Worm (Caenorhabditis elegans) whole organism, early embryonic: ENCODE measurements around the gene C50C3.5.
A peak's percentile ranks its signal among the peaks of the same experiment; 100 is the strongest.

ENCODE experiments used
- B0310.2 ChIP-seq: sonication (generic microtip); optimal IDR thresholded peaks from 2 replicates; lab custom pipeline; 2016; ENCODE audit warnings: mild to moderate bottlenecking, missing genetic modification characterization, missing compliant biosample characterization
- F13C5.2 ChIP-seq: sonication (generic microtip); optimal IDR thresholded peaks from 2 replicates; lab custom pipeline; 2017; ENCODE audit warnings: mild to moderate bottlenecking, missing genetic modification characterization, inconsistent platforms, missing compliant biosample characterization
- aly-1 ChIP-seq: sonication (generic microtip); optimal IDR thresholded peaks from 2 replicates; lab custom pipeline; 2016; ENCODE audit warnings: missing genetic modification characterization, missing compliant biosample characterization
- ama-1 ChIP-seq: fragments of 150-350 bp; optimal IDR thresholded peaks from 2 replicates; lab custom pipeline; 2014
- ceh-13 ChIP-seq: fragments of 200-800 bp; sonication (Bioruptor generic); optimal IDR thresholded peaks from 2 replicates; lab custom pipeline; 2018; ENCODE audit warnings: mild to moderate bottlenecking, missing genetic modification characterization, missing compliant biosample characterization
- ceh-36 ChIP-seq: sonication (generic microtip); optimal IDR thresholded peaks from 2 replicates; lab custom pipeline; 2016; ENCODE audit warnings: missing genetic modification characterization, inconsistent platforms, missing compliant biosample characterization
- ets-7 ChIP-seq: sonication (generic microtip); optimal IDR thresholded peaks from 2 replicates; lab custom pipeline; 2016; ENCODE audit warnings: missing genotype, missing genetic modification characterization, missing compliant biosample characterization
- flt-1 ChIP-seq: fragments of 200-800 bp; sonication (Bioruptor generic); IDR thresholded peaks from 2 replicates; pipeline ENCODE4 v1.3.6; 2022; ENCODE audit warnings: missing genetic modification characterization, missing compliant biosample characterization
- hmbx-1 ChIP-seq: sonication (generic microtip); optimal IDR thresholded peaks from 2 replicates; lab custom pipeline; 2016; ENCODE audit warnings: mild to moderate bottlenecking, missing genetic modification characterization, missing compliant biosample characterization
- hmg-4 ChIP-seq: fragments of 200-800 bp; sonication (Bioruptor generic); optimal IDR thresholded peaks from 2 replicates; lab custom pipeline; 2018; ENCODE audit warnings: mild to moderate bottlenecking, missing genetic modification characterization, missing compliant biosample characterization
- hnd-1 ChIP-seq: sonication (generic microtip); optimal IDR thresholded peaks from 2 replicates; lab custom pipeline; 2016; ENCODE audit warnings: missing genetic modification characterization, missing compliant biosample characterization
- pes-1 ChIP-seq: fragments of 200-800 bp; sonication (Bioruptor generic); IDR thresholded peaks from 2 replicates; pipeline ENCODE4 v1.3.6; 2022; ENCODE audit warnings: missing genetic modification reagents, missing genetic modification characterization, missing compliant biosample characterization
- scrt-1 ChIP-seq: fragments of 200-800 bp; sonication (Bioruptor generic); IDR thresholded peaks from 2 replicates; pipeline ENCODE4 v1.3.6; 2022; ENCODE audit warnings: missing genetic modification characterization, missing compliant biosample characterization
- sea-1 ChIP-seq: fragments of 200-800 bp; sonication (Bioruptor generic); conservative IDR thresholded peaks from 2 replicates; pipeline ENCODE4 v1.3.6; 2022; ENCODE audit warnings: missing genetic modification characterization, missing compliant biosample characterization
- tbx-11 ChIP-seq: fragments of 200-800 bp; sonication (Bioruptor generic); IDR thresholded peaks from 2 replicates; pipeline ENCODE4 v1.3.6; 2022; ENCODE audit warnings: missing genetic modification characterization, missing compliant biosample characterization
- tbx-37 ChIP-seq: fragments of 200-800 bp; sonication (Bioruptor generic); conservative IDR thresholded peaks from 2 replicates; pipeline ENCODE4 v1.3.6; 2022; ENCODE audit warnings: missing genetic modification reagents, missing genetic modification characterization, missing compliant biosample characterization
- tra-4 ChIP-seq: sonication (generic microtip); optimal IDR thresholded peaks from 2 replicates; lab custom pipeline; 2017; ENCODE audit warnings: missing genetic modification characterization, missing compliant biosample characterization

Gene C50C3.5

DNA sequence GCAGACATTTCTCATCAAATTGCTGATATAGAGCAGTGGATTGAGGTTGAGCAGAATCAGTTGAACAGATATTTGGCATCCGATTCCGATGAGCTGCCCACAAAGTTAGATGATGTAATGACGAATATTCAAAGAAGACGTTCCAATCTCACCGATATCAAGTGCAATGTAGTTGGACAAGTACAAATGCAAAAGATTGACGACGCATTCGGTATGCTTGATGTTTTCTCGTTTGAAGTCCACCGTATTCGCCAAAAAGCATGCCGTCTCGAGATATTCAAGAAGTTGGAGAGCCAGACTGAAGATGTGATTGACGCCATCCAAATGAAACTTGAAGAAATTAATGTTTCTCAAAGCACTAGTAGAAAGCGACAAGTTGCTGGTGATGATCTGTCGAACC is 6.1 kb downstream of the C50C3.5 start:
- TF ChIP-seq F13C5.2 (tag; lab: Kevin White, UChicago) = no peak
- TF ChIP-seq flt-1 = no peak
- TF ChIP-seq scrt-1 = no peak
- no peak for TF ChIP-seq pes-1 (GFP tag; lab: Robert Waterston, UW)
- no peak for TF ChIP-seq hnd-1 (tag; lab: Kevin White, UChicago)
- no peak for TF ChIP-seq ceh-36
- TF ChIP-seq ets-7 = no peak
- TF ChIP-seq tbx-37 = no peak
- no peak for TF ChIP-seq sea-1 (GFP tag; lab: Robert Waterston, UW)
- no peak for TF ChIP-seq aly-1 (tag; lab: Kevin White, UChicago)
- TF ChIP-seq hmg-4 (GFP tag; lab: Kevin White, UChicago) = no peak
- TF ChIP-seq tra-4 (tag; lab: Kevin White, UChicago) = no peak
- no peak for TF ChIP-seq tbx-11 (GFP tag; lab: Robert Waterston, UW)
- TF ChIP-seq ama-1 (lab: Kevin White, UChicago) = no peak

DNA sequence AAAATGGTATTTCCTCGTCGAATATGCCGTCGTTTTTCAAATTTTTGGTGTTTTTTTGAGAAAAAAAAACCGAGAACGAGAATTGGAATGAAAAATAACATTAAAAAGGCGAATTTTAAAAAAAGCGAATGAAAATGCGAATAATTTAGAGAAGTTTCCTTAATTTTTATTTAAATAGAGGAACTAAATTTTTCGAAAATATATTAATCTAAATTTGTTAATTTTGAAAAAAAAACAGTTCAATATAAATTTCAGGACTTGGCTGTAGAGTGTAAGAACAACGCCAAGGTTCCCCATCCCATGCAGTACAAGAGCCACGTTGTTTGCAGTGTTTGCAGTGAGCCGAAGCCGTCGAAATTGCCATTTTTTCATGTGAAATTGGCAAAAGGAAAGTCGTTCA is 11.5 kb downstream of the C50C3.5 start, which contains the start of gene C50C3.19:
Gene C50C3.19, plus strand, starts transcription at position 301 of the 400 bp plus-strand sequence.
- TF ChIP-seq aly-1 (tag; lab: Kevin White, UChicago) (no peak), ceh-36 (no peak), hmg-4 (GFP tag; lab: Kevin White, UChicago) (no peak), ets-7 (no peak)

- TF ChIP-seq hnd-1 (tag; lab: Kevin White, UChicago) = no peak
Observed at ce11 chrIII:8191695-8192094, 12.7 kb downstream of the C50C3.5 start, which contains the start of gene C50C3.1. TSS of gene C50C3.1 (plus strand) at chrIII:8191995.

- TF ChIP-seq sea-1 (GFP tag; lab: Robert Waterston, UW) = no peak
- no peak for TF ChIP-seq pes-1 (GFP tag; lab: Robert Waterston, UW)
- TF ChIP-seq hmbx-1 = no peak
- TF ChIP-seq ets-7 = no peak
- TF ChIP-seq ceh-36 = no peak
- no peak for TF ChIP-seq flt-1
Observed at ce11 chrIII:8199060-8199459, 20.0 kb downstream of the C50C3.5 start.

- no peak for TF ChIP-seq ceh-13 (GFP tag; lab: Kevin White, UChicago)
- no peak for TF ChIP-seq sea-1 (GFP tag; lab: Robert Waterston, UW)
- TF ChIP-seq aly-1 (tag; lab: Kevin White, UChicago) = no peak
- TF ChIP-seq ceh-36 = no peak
- no peak for TF ChIP-seq hmbx-1
- no peak for TF ChIP-seq tra-4 (tag; lab: Kevin White, UChicago)
- TF ChIP-seq scrt-1 = no peak
- no peak for TF ChIP-seq F13C5.2 (tag; lab: Kevin White, UChicago)
- TF ChIP-seq tbx-37 = no peak
- TF ChIP-seq flt-1 = no peak
- TF ChIP-seq ama-1 (lab: Kevin White, UChicago) = no peak
- TF ChIP-seq hmg-4 (GFP tag; lab: Kevin White, UChicago) = no peak
- TF ChIP-seq tbx-11 (GFP tag; lab: Robert Waterston, UW) = no peak
- no peak for TF ChIP-seq ets-7
- no peak for TF ChIP-seq hnd-1 (tag; lab: Kevin White, UChicago)
- TF ChIP-seq pes-1 (GFP tag; lab: Robert Waterston, UW) = no peak
- TF ChIP-seq B0310.2 (tag; lab: Kevin White, UChicago) = no peak
Observed at ce11 chrIII:8201117-8201516, 22.1 kb downstream of the C50C3.5 start, which contains the start of gene unc-36. TSS of gene unc-36 (minus strand) at chrIII:8201217.

ce11 chrIII:8201760-8202159 is 22.7 kb downstream of the C50C3.5 start:
- TF ChIP-seq ceh-36 (peak; percentile 0), tbx-11 (GFP tag; lab: Robert Waterston, UW) (no peak), ama-1 (lab: Kevin White, UChicago) (no peak), B0310.2 (tag; lab: Kevin White, UChicago) (no peak), pes-1 (GFP tag; lab: Robert Waterston, UW) (no peak), scrt-1 (no peak), flt-1 (no peak)

DNA sequence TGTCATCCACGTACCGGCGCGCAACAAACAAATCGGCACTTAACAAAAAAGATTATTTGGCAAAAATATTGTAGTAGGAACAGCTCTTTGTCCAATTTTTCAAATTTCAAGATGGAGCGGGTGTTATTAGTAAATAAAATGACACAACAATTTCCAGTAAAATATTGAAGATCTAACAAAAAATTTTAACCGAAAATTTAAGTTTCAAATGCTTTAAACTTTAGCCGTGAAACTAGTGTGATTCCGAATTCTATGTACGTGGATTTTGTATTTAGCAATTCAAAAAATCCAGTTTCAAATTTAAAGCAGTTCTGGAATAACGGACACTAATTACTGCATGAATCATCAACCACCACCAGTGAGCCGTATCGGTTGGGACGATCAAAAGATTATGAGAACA is 23.7 kb downstream of the C50C3.5 start, which contains the start of gene snb-5:
Gene snb-5, plus strand, starts transcription at position 301 of the 400 bp plus-strand sequence.
- TF ChIP-seq sea-1 (GFP tag; lab: Robert Waterston, UW) (no peak), pes-1 (GFP tag; lab: Robert Waterston, UW) (no peak), hmg-4 (GFP tag; lab: Kevin White, UChicago) (no peak), ets-7 (no peak), tra-4 (tag; lab: Kevin White, UChicago) (no peak), B0310.2 (tag; lab: Kevin White, UChicago) (no peak), aly-1 (tag; lab: Kevin White, UChicago) (no peak), hmbx-1 (no peak), ceh-36 (no peak), F13C5.2 (tag; lab: Kevin White, UChicago) (no peak), flt-1 (no peak), scrt-1 (no peak), hnd-1 (tag; lab: Kevin White, UChicago) (no peak), ama-1 (lab: Kevin White, UChicago) (no peak), tbx-37 (no peak), tbx-11 (GFP tag; lab: Robert Waterston, UW) (no peak), ceh-13 (GFP tag; lab: Kevin White, UChicago) (no peak)

DNA sequence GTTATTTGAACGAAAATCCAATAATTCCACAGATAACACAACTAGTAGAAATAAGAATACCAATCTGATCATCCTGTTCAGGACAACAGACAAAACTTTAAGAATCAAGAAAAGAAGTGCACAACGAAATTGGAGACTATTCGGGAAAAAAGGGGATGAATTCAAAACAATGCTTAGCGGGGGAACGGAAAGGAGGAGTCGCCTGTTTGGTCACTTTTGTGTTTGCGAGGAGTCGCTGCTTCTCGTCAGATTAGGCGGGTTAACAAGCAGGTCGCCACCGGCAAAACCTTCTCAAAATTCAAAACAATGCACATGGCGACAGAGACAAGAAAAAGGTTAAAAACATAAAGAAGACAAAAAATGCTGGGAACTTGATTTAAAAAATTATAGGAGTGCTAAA is 30.8 kb downstream of the C50C3.5 start, which contains the start of gene C30A5.10:
Gene C30A5.10, minus strand, starts transcription at position 101 of the 400 bp plus-strand sequence.
- TF ChIP-seq sea-1 (GFP tag; lab: Robert Waterston, UW) (no peak), ets-7 (no peak), hmbx-1 (no peak), pes-1 (GFP tag; lab: Robert Waterston, UW) (no peak), tra-4 (tag; lab: Kevin White, UChicago) (no peak), tbx-37 (no peak), aly-1 (tag; lab: Kevin White, UChicago) (no peak), ama-1 (lab: Kevin White, UChicago) (no peak), hmg-4 (GFP tag; lab: Kevin White, UChicago) (no peak), flt-1 (no peak), tbx-11 (GFP tag; lab: Robert Waterston, UW) (no peak), scrt-1 (no peak), hnd-1 (tag; lab: Kevin White, UChicago) (no peak), F13C5.2 (tag; lab: Kevin White, UChicago) (no peak), B0310.2 (tag; lab: Kevin White, UChicago) (no peak), ceh-36 (no peak), ceh-13 (GFP tag; lab: Kevin White, UChicago) (no peak)
